Fruit fly (Drosophila melanogaster) whole organism, wandering third instar larva: ENCODE data around the gene Rab1.
A peak's percentile ranks its signal among the peaks of the same experiment; 100 is the strongest.

ENCODE experiments used
- Abd-B ChIP-seq: fragments of >200 bp; optimal IDR thresholded peaks from 2 replicates; lab custom pipeline; 2017; ENCODE audit warnings: missing biosample characterization, missing genetic modification characterization
- CG32264 ChIP-seq: fragments of 200-800 bp; sonication (Bioruptor generic); optimal IDR thresholded peaks from 2 replicates; lab custom pipeline; 2016; ENCODE audit warnings: missing biosample characterization, missing genetic modification characterization
- CG9705 ChIP-seq: fragments of 200-800 bp; sonication (Bioruptor generic); optimal IDR thresholded peaks from 2 replicates; lab custom pipeline; 2018; ENCODE audit warnings: missing biosample characterization, mild to moderate bottlenecking, missing genetic modification characterization
- CrebA ChIP-seq: fragments of 200-800 bp; sonication (Bioruptor generic); optimal IDR thresholded peaks from 2 replicates; lab custom pipeline; 2016; ENCODE audit warnings: missing biosample characterization, mild to moderate bottlenecking, missing genetic modification characterization, borderline replicate concordance
- Dfd ChIP-seq: fragments of >200 bp; optimal IDR thresholded peaks from 2 replicates; lab custom pipeline; 2017; ENCODE audit warnings: missing biosample characterization, missing genetic modification characterization
- Dif ChIP-seq: fragments of 200-275, 200-300 bp; sonication (Bioruptor generic); optimal IDR thresholded peaks from 2 replicates; lab custom pipeline; 2018; ENCODE audit warnings: missing biosample characterization, missing genetic modification characterization; ENCODE audit not compliant: partially characterized antibody
- GATAd ChIP-seq: sonication (Bioruptor generic); optimal IDR thresholded peaks from 2 replicates; lab custom pipeline; 2016; ENCODE audit warnings: missing biosample characterization, missing genetic modification characterization
- HLH106 ChIP-seq: fragments of 200-800 bp; optimal IDR thresholded peaks from 3 replicates; lab custom pipeline; 2019; ENCODE audit warnings: missing biosample characterization, mild to moderate bottlenecking, missing genetic modification characterization, moderate library complexity
- Hnf4 ChIP-seq: fragments of 200-800 bp; sonication (Bioruptor generic); optimal IDR thresholded peaks from 2 replicates; lab custom pipeline; 2016; ENCODE audit warnings: missing biosample characterization, mild to moderate bottlenecking, missing genetic modification characterization
- Hr78 ChIP-seq: fragments of >200 bp; optimal IDR thresholded peaks from 2 replicates; lab custom pipeline; 2017; ENCODE audit warnings: missing biosample characterization, missing genetic modification characterization
- Hr83 ChIP-seq: fragments of 200-300 bp; sonication (Bioruptor generic); optimal IDR thresholded peaks from 2 replicates; lab custom pipeline; 2016; ENCODE audit warnings: missing biosample characterization, mild to moderate bottlenecking, missing genetic modification characterization, moderate library complexity; ENCODE audit not compliant: poor library complexity, severe bottlenecking
- Jra ChIP-seq: sonication (Bioruptor generic); optimal IDR thresholded peaks from 2 replicates; lab custom pipeline; 2016; ENCODE audit warnings: missing biosample characterization, missing genetic modification characterization
- Mio ChIP-seq: sonication (Bioruptor generic); optimal IDR thresholded peaks from 2 replicates; lab custom pipeline; 2016; ENCODE audit warnings: missing biosample characterization, missing genetic modification characterization
- Myc ChIP-seq: fragments of >200 bp; optimal IDR thresholded peaks from 2 replicates; lab custom pipeline; 2017
- N ChIP-seq: fragments of >200 bp; optimal IDR thresholded peaks from 2 replicates; lab custom pipeline; 2018; ENCODE audit warnings: missing biosample characterization, missing external identifiers, missing genetic modification characterization
- OdsH ChIP-seq: fragments of 200-800 bp; sonication (Bioruptor generic); optimal IDR thresholded peaks from 2 replicates; lab custom pipeline; 2016; ENCODE audit warnings: missing biosample characterization, mild to moderate bottlenecking, missing genetic modification characterization
- Rel ChIP-seq, 2 experiments: fragments of 200-800 bp; sonication (Bioruptor generic) in 1 of 2; optimal IDR thresholded peaks; 2 replicates in 1 of 2; 3 replicates in 1 of 2; lab custom pipeline; 2016 to 2019; ENCODE audit warnings: mild to moderate bottlenecking in 2 of 2, missing biosample characterization in 2 of 2, missing genetic modification characterization in 2 of 2, moderate library complexity in 1 of 2
- Sp1 ChIP-seq: fragments of 200-800 bp; sonication (Bioruptor generic); optimal IDR thresholded peaks from 3 replicates; lab custom pipeline; 2019; ENCODE audit warnings: missing biosample characterization, mild to moderate bottlenecking, missing genetic modification characterization, moderate library complexity
- Vsx2 ChIP-seq: fragments of 200-300, 225-300 bp; sonication (Bioruptor generic); optimal IDR thresholded peaks from 2 replicates; lab custom pipeline; 2018; ENCODE audit warnings: missing biosample characterization, missing genetic modification characterization; ENCODE audit not compliant: partially characterized antibody
- br ChIP-seq: fragments of 200-800 bp; sonication (Bioruptor generic); optimal IDR thresholded peaks from 2 replicates; lab custom pipeline; 2016; ENCODE audit warnings: missing biosample characterization, missing genetic modification characterization
- brk ChIP-seq: fragments of 200-800 bp; sonication (Bioruptor generic); optimal IDR thresholded peaks from 2 replicates; lab custom pipeline; 2016; ENCODE audit warnings: missing biosample characterization, mild to moderate bottlenecking, missing genetic modification characterization
- dl ChIP-seq, 2 experiments: fragments of 175-275, 200-275 bp in 1 of 2; fragments of 200-275 bp in 1 of 2; sonication (Bioruptor generic); optimal IDR thresholded peaks; lab custom pipeline; 2018; ENCODE audit warnings: mild to moderate bottlenecking in 2 of 2, missing biosample characterization in 2 of 2, missing genetic modification characterization in 2 of 2, moderate library complexity in 2 of 2; ENCODE audit not compliant: partially characterized antibody in 2 of 2, insufficient read depth in 1 of 2
- dmrt93B ChIP-seq: fragments of 200-800 bp; sonication (Bioruptor generic); optimal IDR thresholded peaks from 2 replicates; lab custom pipeline; 2018; ENCODE audit warnings: missing biosample characterization, mild to moderate bottlenecking, missing genetic modification characterization
- dsf ChIP-seq: sonication (Bioruptor generic); optimal IDR thresholded peaks from 2 replicates; lab custom pipeline; 2016; ENCODE audit warnings: missing biosample characterization, missing genetic modification characterization, borderline replicate concordance
- ey ChIP-seq: fragments of 200-800 bp; sonication (Bioruptor generic); optimal IDR thresholded peaks from 2 replicates; lab custom pipeline; 2016; ENCODE audit warnings: missing biosample characterization, missing genetic modification characterization
- foxo ChIP-seq, 2 experiments: fragments of 200-800 bp; sonication (Bioruptor generic); optimal IDR thresholded peaks; 2 replicates in 1 of 2; 3 replicates in 1 of 2; lab custom pipeline; 2016 to 2017; ENCODE audit warnings: missing biosample characterization in 2 of 2, missing genetic modification characterization in 2 of 2
- fru ChIP-seq: fragments of 200-800 bp; sonication (Bioruptor generic); optimal IDR thresholded peaks from 3 replicates; lab custom pipeline; 2016; ENCODE audit warnings: missing biosample characterization, mild to moderate bottlenecking, missing genetic modification characterization
- h ChIP-seq: fragments of 200-800 bp; sonication (Bioruptor generic); optimal IDR thresholded peaks from 3 replicates; lab custom pipeline; 2016; ENCODE audit warnings: missing biosample characterization, mild to moderate bottlenecking, missing genetic modification characterization
- jim ChIP-seq: fragments of 175-275, 200-325 bp; sonication (Bioruptor generic); optimal IDR thresholded peaks from 2 replicates; lab custom pipeline; 2016; ENCODE audit warnings: missing biosample characterization, mild to moderate bottlenecking, missing genetic modification characterization
- lola ChIP-seq: fragments of >200 bp; optimal IDR thresholded peaks from 2 replicates; lab custom pipeline; 2017; ENCODE audit warnings: missing biosample characterization, missing genetic modification characterization
- pan ChIP-seq: fragments of >200 bp; optimal IDR thresholded peaks from 2 replicates; lab custom pipeline; 2017
- psq ChIP-seq: fragments of 200-800 bp; sonication (Bioruptor generic); optimal IDR thresholded peaks from 3 replicates; lab custom pipeline; 2017; ENCODE audit warnings: missing biosample characterization, mild to moderate bottlenecking, missing genetic modification characterization, moderate library complexity
- rgr ChIP-seq: fragments of 200-800 bp; sonication (Bioruptor generic); optimal IDR thresholded peaks from 3 replicates; lab custom pipeline; 2016; ENCODE audit warnings: missing biosample characterization, mild to moderate bottlenecking, missing genetic modification characterization
- sage ChIP-seq: fragments of 200-800 bp; sonication (Bioruptor generic); optimal IDR thresholded peaks from 2 replicates; lab custom pipeline; 2016; ENCODE audit warnings: missing biosample characterization, mild to moderate bottlenecking, missing genetic modification characterization
- sv ChIP-seq: fragments of 200-800 bp; sonication (Bioruptor generic); optimal IDR thresholded peaks from 3 replicates; lab custom pipeline; 2016; ENCODE audit warnings: missing biosample characterization, missing genetic modification characterization
- tai ChIP-seq: sonication (Bioruptor generic); optimal IDR thresholded peaks from 2 replicates; lab custom pipeline; 2016; ENCODE audit warnings: missing biosample characterization, missing genetic modification characterization
- usp ChIP-seq: fragments of >200 bp; optimal IDR thresholded peaks from 2 replicates; lab custom pipeline; 2017; ENCODE audit warnings: missing biosample characterization, missing genetic modification characterization
- woc ChIP-seq: sonication (Bioruptor generic); optimal IDR thresholded peaks from 2 replicates; lab custom pipeline; 2016; ENCODE audit warnings: missing biosample characterization, mild to moderate bottlenecking, missing genetic modification characterization

The Rab1 gene

DNA sequence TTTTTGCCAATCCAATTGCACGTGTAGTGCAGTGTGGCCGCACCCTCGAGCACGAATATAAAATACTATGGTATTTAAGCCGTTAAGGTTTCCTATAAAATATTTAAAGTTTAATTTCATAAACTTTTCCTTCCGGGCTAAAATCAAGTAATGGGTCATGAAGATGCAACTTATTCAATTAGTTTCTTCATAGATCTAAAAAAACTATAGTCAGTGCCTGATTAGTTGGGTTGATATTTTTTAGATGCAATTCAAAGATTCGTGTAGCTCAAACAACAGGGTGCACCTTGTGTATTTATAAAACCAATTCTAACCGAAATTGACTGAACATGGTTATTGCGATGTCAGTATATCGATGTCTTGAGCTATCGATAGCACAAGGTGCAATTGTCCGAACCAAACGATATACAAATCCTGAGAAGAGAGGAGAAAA lies 50.1 kb downstream of the Rab1 start, which contains the start of the genes Smyd5 and Oga:
Gene Smyd5, minus strand, starts transcription at position 59 of the 433 bp plus-strand sequence.
Gene Oga, plus strand, starts transcription at position 345 of the 433 bp plus-strand sequence.
- TF ChIP-seq pan (lab: Kevin White, UChicago) (no peak), Dfd (GFP tag; lab: Kevin White, UChicago) (no peak), HLH106 (tag; lab: Kevin White, UChicago) (peak; percentile 14), CG9705 (GFP tag; lab: Kevin White, UChicago) (no peak), brk (GFP tag; lab: Kevin White, UChicago) (no peak), N (GFP tag; lab: Kevin White, UChicago) (no peak), dl (GFP tag; optimal IDR thresholded peaks at IDR 0.05; lab: Kevin White, UChicago; ENCODE audit: insufficient read depth in 1 of 2, partially characterized antibody in 2 of 2) (no peak), dmrt93B (no peak), Hnf4 (GFP tag; lab: Kevin White, UChicago) (no peak), Hr78 (GFP tag; lab: Kevin White, UChicago) (no peak), Hr83 (GFP tag; lab: Kevin White, UChicago) (no peak), CG32264 (GFP tag; lab: Kevin White, UChicago) (no peak), br (no peak), psq (GFP tag; lab: Kevin White, UChicago) (peak; percentile 27), rgr (no peak), sv (GFP tag; lab: Kevin White, UChicago) (peak; percentile 15), lola (GFP tag; lab: Kevin White, UChicago) (no peak), OdsH (GFP tag; lab: Kevin White, UChicago) (no peak), tai (no peak), jim (GFP tag; lab: Kevin White, UChicago) (no peak), Dif (GFP tag; lab: Kevin White, UChicago) (no peak), Rel (GFP tag; optimal IDR thresholded peaks at IDR 0.05; lab: Kevin White, UChicago) (no peak), Rel (tag; optimal IDR thresholded peaks at IDR 0.05; lab: Kevin White, UChicago) (no peak), h (GFP tag; lab: Kevin White, UChicago) (no peak), Vsx2 (no peak), Mio (peak; percentile 14), ey (peak; percentile 23), fru (GFP tag; lab: Kevin White, UChicago) (no peak), foxo (GFP tag; optimal IDR thresholded peaks at IDR 0.05; lab: Kevin White, UChicago) (peak in 1 of 2 experiments; percentile 29), Myc (lab: Kevin White, UChicago) (peak; percentile 70), Abd-B (no peak), GATAd (no peak), Sp1 (GFP tag; lab: Kevin White, UChicago) (peak; percentile 2), usp (GFP tag; lab: Kevin White, UChicago) (no peak), dsf (no peak), CrebA (GFP tag; lab: Kevin White, UChicago) (no peak), Jra (no peak), woc (GFP tag; lab: Kevin White, UChicago) (no peak), sage (no peak)
- TF ChIP-seq, all 38 proteins: peak for 8
